Fruit fly (Drosophila melanogaster) whole organism, adult: ENCODE measurements around the gene CG32857.
"Not testable (repeated sequence)": the region's sequence is repeated elsewhere in the genome, so short reads cannot be mapped to it uniquely, and the experiment has no call there.

Experiments
- CG11617 ChIP-seq: fragments of 200-800 bp; sonication (Bioruptor generic); optimal IDR thresholded peaks from 2 replicates; lab custom pipeline; 2017; ENCODE audit warnings: mild to moderate bottlenecking, missing biosample characterization, missing genetic modification reagents, missing genetic modification characterization
- CG12768 ChIP-seq: fragments of 200-800 bp; sonication (Bioruptor generic); optimal IDR thresholded peaks from 2 replicates; lab custom pipeline; 2017; ENCODE audit warnings: missing biosample characterization, missing genetic modification characterization, mild to moderate bottlenecking, moderate library complexity, missing genetic modification reagents
- CG14711 ChIP-seq: fragments of 200-800 bp; sonication (Bioruptor generic); optimal IDR thresholded peaks from 2 replicates; lab custom pipeline; 2018; ENCODE audit warnings: missing biosample characterization, mild to moderate bottlenecking, missing genetic modification characterization, moderate library complexity
- CG1620 ChIP-seq: fragments of 200-800 bp; sonication (Bioruptor generic); optimal IDR thresholded peaks from 2 replicates; lab custom pipeline; 2016; ENCODE audit warnings: missing biosample characterization, missing genetic modification characterization
- CG33017 ChIP-seq: fragments of 200-800 bp; sonication (Bioruptor generic); optimal IDR thresholded peaks from 2 replicates; lab custom pipeline; 2018; ENCODE audit warnings: missing biosample characterization, mild to moderate bottlenecking, missing genetic modification characterization, moderate library complexity
- CG5204 ChIP-seq: fragments of 200-800 bp; sonication (Bioruptor generic); optimal IDR thresholded peaks from 2 replicates; lab custom pipeline; 2016; ENCODE audit warnings: missing biosample characterization, missing genetic modification characterization
- CG7045 ChIP-seq: fragments of 200-800 bp; sonication (Bioruptor generic); optimal IDR thresholded peaks from 2 replicates; lab custom pipeline; 2017; ENCODE audit warnings: missing biosample characterization, mild to moderate bottlenecking, missing genetic modification characterization
- CG7101 ChIP-seq: fragments of 200-800 bp; sonication (Bioruptor generic); optimal IDR thresholded peaks from 2 replicates; lab custom pipeline; 2018; ENCODE audit warnings: missing biosample characterization, mild to moderate bottlenecking, missing genetic modification characterization, moderate library complexity
- Clk ChIP-seq: fragments of 200-800 bp; sonication (Bioruptor generic); optimal IDR thresholded peaks from 2 replicates; lab custom pipeline; 2017; ENCODE audit warnings: missing biosample characterization, missing genetic modification characterization
- Crg-1 ChIP-seq: fragments of 200-800 bp; sonication (Bioruptor generic); optimal IDR thresholded peaks from 2 replicates; lab custom pipeline; 2016; ENCODE audit warnings: missing biosample characterization, missing genetic modification characterization
- Hr96 ChIP-seq: fragments of 200-800 bp; sonication (Bioruptor generic); optimal IDR thresholded peaks from 2 replicates; lab custom pipeline; 2016; ENCODE audit warnings: missing biosample characterization, missing genetic modification characterization
- Mnt ChIP-seq: fragments of 200-800 bp; sonication (Bioruptor generic); optimal IDR thresholded peaks from 2 replicates; lab custom pipeline; 2016; ENCODE audit warnings: missing biosample characterization, mild to moderate bottlenecking, missing genetic modification characterization
- bab1 ChIP-seq: fragments of 200-800 bp; sonication (Bioruptor generic); optimal IDR thresholded peaks from 3 replicates; lab custom pipeline; 2019; ENCODE audit warnings: missing biosample characterization, mild to moderate bottlenecking, missing genetic modification characterization, moderate library complexity
- cic ChIP-seq: fragments of 200-800 bp; sonication (Bioruptor generic); optimal IDR thresholded peaks from 2 replicates; lab custom pipeline; 2017; ENCODE audit warnings: missing biosample characterization, mild to moderate bottlenecking, missing genetic modification characterization, moderate library complexity
- cnc ChIP-seq, 2 experiments: fragments of >200 bp; optimal IDR thresholded peaks; 2 replicates each; lab custom pipeline; 2017
- kay ChIP-seq: fragments of 200-800 bp; sonication (Bioruptor generic); peaks from one replicate; lab custom pipeline; 2016; ENCODE audit warnings: missing biosample characterization, missing genetic modification characterization, borderline replicate concordance
- ovo ChIP-seq: fragments of 200-800 bp; sonication (Bioruptor generic); optimal IDR thresholded peaks from 2 replicates; lab custom pipeline; 2016; ENCODE audit warnings: missing biosample characterization, missing genetic modification characterization
- pad ChIP-seq: fragments of 200-800 bp; sonication (Bioruptor generic); optimal IDR thresholded peaks from 3 replicates; lab custom pipeline; 2017; ENCODE audit warnings: missing biosample characterization, missing genetic modification characterization, mild to moderate bottlenecking, moderate library complexity, missing genetic modification reagents
- tj ChIP-seq: fragments of 200-800 bp; sonication (Bioruptor generic); optimal IDR thresholded peaks from 3 replicates; lab custom pipeline; 2017; ENCODE audit warnings: missing biosample characterization, mild to moderate bottlenecking, missing genetic modification characterization, moderate library complexity
- toe ChIP-seq: fragments of 200-800 bp; sonication (Bioruptor generic); optimal IDR thresholded peaks from 2 replicates; lab custom pipeline; 2016; ENCODE audit warnings: missing biosample characterization, missing genetic modification characterization

CG32857 gene

DNA sequence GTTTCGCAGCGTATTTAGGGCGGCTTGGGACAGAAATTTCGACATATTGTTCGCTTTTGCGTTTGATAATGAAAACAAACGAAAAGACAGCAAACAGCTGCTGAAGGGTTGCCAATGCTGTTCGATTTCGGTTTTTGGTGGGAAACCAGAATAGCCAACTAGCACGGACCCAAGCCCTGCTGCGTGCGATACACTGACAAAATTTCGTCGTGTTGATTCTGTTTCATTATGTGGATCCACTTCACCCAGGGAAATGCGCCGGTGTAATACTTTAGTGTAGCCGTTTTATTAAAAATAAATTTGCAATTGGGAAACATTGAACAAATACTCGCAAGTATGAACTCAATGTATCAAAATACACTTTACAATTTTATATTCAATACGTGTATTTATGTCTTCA, at the start of gene CG32857:
Gene CG32857, minus strand, starts transcription at position 101 of the 400 bp plus-strand sequence.
- not testable (repeated sequence) for TF ChIP-seq CG12768; tj; toe (GFP tag; lab: Kevin White, UChicago)

DNA sequence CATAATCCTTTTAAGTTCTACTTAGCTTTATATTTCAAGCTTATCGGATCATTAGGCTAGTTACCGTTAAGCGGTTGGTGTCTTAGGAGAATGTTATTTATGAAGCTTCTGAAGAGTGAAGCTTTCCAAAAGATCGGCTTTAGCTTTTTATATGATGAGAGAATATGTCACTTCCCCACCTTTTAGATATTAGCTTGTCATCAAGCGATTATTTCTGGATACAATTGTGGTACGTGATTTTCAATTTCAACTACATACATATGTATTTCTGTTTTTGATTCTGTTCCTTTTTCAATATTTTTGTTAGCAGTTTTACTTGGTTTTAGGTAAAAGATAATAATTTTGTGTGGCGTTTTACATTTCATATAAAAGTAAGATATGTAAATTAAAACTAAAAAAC, 15.4 kb upstream of the CG32857 start:
- peak; percentile 34 for TF ChIP-seq pad (GFP tag; lab: Kevin White, UChicago)
- no peak for TF ChIP-seq kay
- no peak for TF ChIP-seq CG11617 (GFP tag; lab: Kevin White, UChicago)

DNA sequence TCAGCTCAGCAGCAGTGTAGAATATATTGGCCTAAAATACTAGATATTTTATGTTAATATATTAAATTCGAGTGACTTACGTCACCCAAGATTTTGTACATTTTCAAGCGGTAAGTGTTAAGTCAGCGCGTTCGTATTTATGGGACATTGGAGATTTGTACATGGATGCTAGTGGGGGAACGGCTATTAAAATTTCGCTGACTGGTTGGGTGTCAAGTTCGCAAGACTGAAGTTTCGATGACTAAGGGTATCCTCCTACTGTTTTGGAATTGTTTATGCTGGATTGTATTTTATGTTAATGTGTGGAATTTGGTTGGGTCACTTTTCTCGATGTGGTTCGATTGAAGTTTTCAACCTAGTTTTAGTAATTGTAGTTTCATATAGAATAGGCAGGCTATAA, 14.8 kb upstream of the CG32857 start:
- no peak for TF ChIP-seq cnc (optimal IDR thresholded peaks at IDR 0.05; lab: Kevin White, UChicago)
- peak; percentile 99 for TF ChIP-seq tj
- no peak for TF ChIP-seq CG11617 (GFP tag; lab: Kevin White, UChicago)
- no peak for TF ChIP-seq toe (GFP tag; lab: Kevin White, UChicago)
- TF ChIP-seq CG14711 (tag; lab: Kevin White, UChicago): no peak
- TF ChIP-seq CG7101 (tag; lab: Kevin White, UChicago): no peak
- TF ChIP-seq Crg-1: no peak
- no peak for TF ChIP-seq pad (GFP tag; lab: Kevin White, UChicago)

DNA sequence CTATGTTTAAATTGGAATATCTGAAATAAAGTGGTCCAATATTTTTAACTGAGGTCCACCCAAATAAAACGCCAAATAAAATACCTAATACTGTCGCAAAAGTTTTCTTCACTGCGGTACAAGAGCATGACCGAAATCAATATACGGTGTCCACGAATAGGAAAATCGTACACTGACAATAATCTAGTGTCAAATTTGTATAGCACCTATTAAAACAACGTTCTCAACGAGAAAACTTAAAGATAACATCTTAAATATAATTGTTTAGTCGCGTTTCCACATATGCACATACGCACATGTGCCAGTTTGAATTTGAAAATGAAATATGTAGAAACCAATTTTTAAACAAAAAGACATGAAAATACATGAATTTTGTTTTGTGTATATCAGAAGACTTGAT, 14.0 kb upstream of the CG32857 start:
- TF ChIP-seq CG5204 (GFP tag; lab: Kevin White, UChicago) (no peak), Crg-1 (no peak), pad (GFP tag; lab: Kevin White, UChicago) (peak; percentile 24), CG7101 (tag; lab: Kevin White, UChicago) (peak; percentile 52), CG11617 (GFP tag; lab: Kevin White, UChicago) (peak; percentile 12), toe (GFP tag; lab: Kevin White, UChicago) (no peak), CG33017 (tag; lab: Kevin White, UChicago) (no peak), cnc (optimal IDR thresholded peaks at IDR 0.05; lab: Kevin White, UChicago) (no peak), CG1620 (peak; percentile 28), tj (no peak), Mnt (GFP tag; lab: Kevin White, UChicago) (peak; percentile 8), Clk (GFP tag; lab: Kevin White, UChicago) (no peak), bab1 (peak; percentile 79), kay (no peak), CG7045 (GFP tag; lab: Kevin White, UChicago) (no peak), Hr96 (GFP tag; lab: Kevin White, UChicago) (no peak), cic (GFP tag; lab: Kevin White, UChicago) (no peak), CG12768 (no peak), ovo (GFP tag; lab: Kevin White, UChicago) (no peak), CG14711 (tag; lab: Kevin White, UChicago) (no peak)

DNA sequence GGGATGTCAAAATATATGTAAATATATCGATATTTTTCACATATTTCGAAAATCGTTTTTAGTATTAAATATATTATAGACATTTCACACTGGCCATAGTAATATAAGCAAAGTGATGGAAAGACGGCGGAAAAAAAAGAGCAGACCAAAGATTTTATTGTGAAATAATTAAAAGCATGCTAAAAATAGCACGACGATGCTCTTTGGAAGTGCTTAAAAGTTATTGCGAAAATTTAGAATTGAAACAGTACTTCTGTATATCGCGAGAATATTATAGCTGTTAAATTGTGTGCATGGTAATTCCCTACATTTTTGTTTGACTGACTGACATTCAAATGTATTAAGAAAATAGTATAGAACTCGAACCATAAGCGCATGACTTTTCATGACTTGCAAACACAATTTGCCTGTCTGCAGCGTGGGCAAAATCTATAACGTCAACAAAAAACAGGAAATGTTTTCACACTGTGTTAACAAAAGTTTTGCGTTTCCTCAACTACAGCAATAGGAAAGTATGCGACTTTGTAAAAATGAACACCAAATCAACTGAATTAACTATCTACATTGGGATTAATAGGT, 12.8 kb upstream of the CG32857 start:
- TF ChIP-seq cnc (optimal IDR thresholded peaks at IDR 0.05; lab: Kevin White, UChicago) (no peak), CG14711 (tag; lab: Kevin White, UChicago) (no peak), bab1 (no peak)

DNA sequence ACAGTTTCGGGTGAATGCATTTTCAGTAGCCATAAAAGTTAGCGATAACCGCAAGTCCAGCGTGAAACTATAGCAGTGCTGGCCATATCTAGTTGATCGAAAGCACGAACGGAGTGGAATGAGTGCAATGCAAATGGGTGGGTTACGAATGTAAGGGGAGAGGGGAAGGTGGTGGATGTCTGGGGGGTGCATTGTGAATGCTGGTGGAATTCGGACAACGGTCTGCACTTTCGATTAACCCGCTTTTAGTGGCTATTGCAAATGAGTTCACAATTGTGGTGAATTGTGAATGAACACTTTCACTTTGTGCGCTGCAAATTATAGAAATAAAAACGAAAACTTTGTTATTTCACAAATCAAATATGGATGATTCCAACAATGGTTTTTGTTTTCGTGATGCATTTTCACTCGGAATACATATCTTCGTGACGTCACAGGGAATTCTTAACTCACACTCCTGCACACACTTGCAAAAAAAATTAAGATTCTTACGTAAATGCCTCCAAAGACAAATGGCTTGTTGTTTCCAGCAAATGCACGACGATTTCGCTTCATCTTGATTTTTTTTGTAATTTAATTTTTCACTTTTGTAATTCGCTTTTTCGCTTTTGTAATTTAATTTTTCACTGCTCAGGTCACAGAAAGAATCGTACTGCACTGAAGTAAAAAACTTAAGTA, 12.2 kb upstream of the CG32857 start, which contains the start of gene DIP1:
Gene DIP1, minus strand, starts transcription at position 667 of the 678 bp plus-strand sequence.
- TF ChIP-seq CG7101 (tag; lab: Kevin White, UChicago): peak; percentile 17
- no peak for TF ChIP-seq CG1620
- no peak for TF ChIP-seq cic (GFP tag; lab: Kevin White, UChicago)
- peak; percentile 55 for TF ChIP-seq bab1
- peak; percentile 37 for TF ChIP-seq CG12768
- no peak for TF ChIP-seq Crg-1
- no peak for TF ChIP-seq CG11617 (GFP tag; lab: Kevin White, UChicago)
- peak; percentile 40 for TF ChIP-seq Hr96 (GFP tag; lab: Kevin White, UChicago)
- no peak for TF ChIP-seq pad (GFP tag; lab: Kevin White, UChicago)
- peak; percentile 12 for TF ChIP-seq ovo (GFP tag; lab: Kevin White, UChicago)
- no peak for TF ChIP-seq Mnt (GFP tag; lab: Kevin White, UChicago)
- no peak for TF ChIP-seq toe (GFP tag; lab: Kevin White, UChicago)
- TF ChIP-seq CG7045 (GFP tag; lab: Kevin White, UChicago): no peak
- TF ChIP-seq tj: peak; percentile 68
- peak; percentile 37 for TF ChIP-seq CG14711 (tag; lab: Kevin White, UChicago)
- TF ChIP-seq kay: no peak
- no peak for TF ChIP-seq Clk (GFP tag; lab: Kevin White, UChicago)
- no peak for TF ChIP-seq CG5204 (GFP tag; lab: Kevin White, UChicago)
- TF ChIP-seq cnc (optimal IDR thresholded peaks at IDR 0.05; lab: Kevin White, UChicago): no peak
- TF ChIP-seq CG33017 (tag; lab: Kevin White, UChicago): no peak

DNA sequence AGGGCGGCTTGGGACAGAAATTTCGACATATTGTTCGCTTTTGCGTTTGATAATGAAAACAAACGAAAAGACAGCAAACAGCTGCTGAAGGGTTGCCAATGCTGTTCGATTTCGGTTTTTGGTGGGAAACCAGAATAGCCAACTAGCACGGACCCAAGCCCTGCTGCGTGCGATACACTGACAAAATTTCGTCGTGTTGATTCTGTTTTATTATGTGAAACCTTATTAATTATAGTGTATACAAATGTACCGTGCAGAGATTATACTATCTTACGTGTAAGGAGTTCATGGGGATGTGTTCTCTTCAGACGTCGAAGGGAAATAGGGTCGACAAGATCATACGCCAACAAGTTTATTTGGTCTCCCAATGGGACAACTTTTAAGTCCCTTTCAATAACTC, 6.2 kb upstream of the CG32857 start, which contains the start of gene CG32500:
Gene CG32500, minus strand, starts transcription at position 110 of the 400 bp plus-strand sequence.
- TF ChIP-seq CG14711 (tag; lab: Kevin White, UChicago): peak; percentile 6
